Worm (Caenorhabditis elegans) whole organism, young adult: Measurements from ENCODE around the gene F46F5.8.

ENCODE experiments used
- B0035.1 ChIP-seq: sonication (generic microtip); optimal IDR thresholded peaks from 2 replicates; lab custom pipeline; 2016; ENCODE audit warnings: missing genetic modification characterization, mild to moderate bottlenecking, missing compliant biosample characterization, missing genotype, missing genetic modification reagents
- B0261.1 ChIP-seq: sonication (generic microtip); optimal IDR thresholded peaks from 2 replicates; lab custom pipeline; 2016; ENCODE audit warnings: mild to moderate bottlenecking, missing genetic modification characterization, moderate library complexity, missing compliant biosample characterization
- B0336.3 ChIP-seq: fragments of 200-800 bp; sonication (Bioruptor generic); IDR thresholded peaks from 2 replicates; pipeline ENCODE4 v1.3.6; 2022; ENCODE audit warnings: missing genetic modification characterization, missing compliant biosample characterization
- C17E4.6 ChIP-seq: fragments of 200-800 bp; sonication (Bioruptor generic); IDR thresholded peaks from 2 replicates; pipeline ENCODE4 v1.3.6; 2022; ENCODE audit warnings: missing genetic modification reagents, missing genetic modification characterization, missing compliant biosample characterization
- F33H1.4 ChIP-seq: fragments of 200-800 bp; sonication (Bioruptor generic); IDR thresholded peaks from 2 replicates; pipeline ENCODE4 v1.3.6; 2022; ENCODE audit warnings: missing genetic modification reagents, missing genetic modification characterization, missing compliant biosample characterization
- F39B2.1 ChIP-seq: fragments of 200-800 bp; sonication (Bioruptor generic); IDR thresholded peaks from 2 replicates; pipeline ENCODE4 v1.3.6; 2022; ENCODE audit warnings: missing genetic modification reagents, missing genetic modification characterization, missing compliant biosample characterization
- F49E8.2 ChIP-seq: sonication (generic microtip); optimal IDR thresholded peaks from 3 replicates; lab custom pipeline; 2017; ENCODE audit warnings: missing genetic modification characterization, mild to moderate bottlenecking, missing compliant biosample characterization, antibody characterized with exemption, moderate library complexity; ENCODE audit not compliant: insufficient read depth
- F52B5.7 ChIP-seq: sonication (generic microtip); optimal IDR thresholded peaks from 2 replicates; lab custom pipeline; 2016; ENCODE audit warnings: mild to moderate bottlenecking, missing genetic modification characterization, missing compliant biosample characterization
- K12H6.12 ChIP-seq: fragments of 200-800 bp; sonication (Bioruptor generic); optimal IDR thresholded peaks from 2 replicates; lab custom pipeline; 2018; ENCODE audit warnings: mild to moderate bottlenecking, missing genetic modification characterization, missing compliant biosample characterization
- T26A5.8 ChIP-seq: sonication (generic microtip); optimal IDR thresholded peaks from 2 replicates; lab custom pipeline; 2016; ENCODE audit warnings: missing genetic modification characterization, missing compliant biosample characterization
- Y53F4B.3 ChIP-seq: fragments of 200-800 bp; sonication (Bioruptor generic); IDR thresholded peaks from 2 replicates; pipeline ENCODE4 v1.3.6; 2022; ENCODE audit warnings: missing genetic modification reagents, missing genetic modification characterization, missing compliant biosample characterization
- aptf-3 ChIP-seq: fragments of 200-800 bp; sonication (Bioruptor generic); IDR thresholded peaks from 2 replicates; pipeline ENCODE4 v1.3.6; 2022; ENCODE audit warnings: missing genetic modification characterization, missing compliant biosample characterization
- attf-3 ChIP-seq: fragments of 200-800 bp; sonication (Bioruptor generic); conservative IDR thresholded peaks from 2 replicates; pipeline ENCODE4 v1.3.6; 2022; ENCODE audit warnings: missing genetic modification reagents, missing genetic modification characterization, missing compliant biosample characterization
- attf-5 ChIP-seq: fragments of 200-800 bp; sonication (Bioruptor generic); optimal IDR thresholded peaks from 2 replicates; lab custom pipeline; 2018; ENCODE audit warnings: mild to moderate bottlenecking, missing genetic modification characterization, missing compliant biosample characterization
- ccch-3 ChIP-seq: fragments of 200-800 bp; sonication (Bioruptor generic); optimal IDR thresholded peaks from 2 replicates; lab custom pipeline; 2018; ENCODE audit warnings: mild to moderate bottlenecking, missing genetic modification characterization, missing compliant biosample characterization
- ceh-27 ChIP-seq: fragments of 200-800 bp; sonication (Bioruptor generic); optimal IDR thresholded peaks from 2 replicates; lab custom pipeline; 2018; ENCODE audit warnings: mild to moderate bottlenecking, missing genetic modification characterization, moderate library complexity, missing compliant biosample characterization
- ceh-40 ChIP-seq: fragments of 200-800 bp; sonication (Bioruptor generic); IDR thresholded peaks from 2 replicates; pipeline ENCODE4 v1.3.6; 2022; ENCODE audit warnings: missing genetic modification characterization, missing compliant biosample characterization
- dpff-1 ChIP-seq: sonication (generic microtip); optimal IDR thresholded peaks from 2 replicates; lab custom pipeline; 2017; ENCODE audit warnings: mild to moderate bottlenecking, missing genetic modification characterization, missing compliant biosample characterization
- egl-44 ChIP-seq: fragments of 200-800 bp; sonication (Bioruptor generic); IDR thresholded peaks from 2 replicates; pipeline ENCODE4 v1.3.6; 2022; ENCODE audit warnings: missing genetic modification reagents, missing genetic modification characterization, missing compliant biosample characterization
- egrh-3 ChIP-seq: fragments of 200-800 bp; sonication (Bioruptor generic); IDR thresholded peaks from 2 replicates; pipeline ENCODE4 v1.3.6; 2022; ENCODE audit warnings: missing genetic modification reagents, missing genetic modification characterization, missing compliant biosample characterization
- ekl-4 ChIP-seq: fragments of 200-800 bp; sonication (Bioruptor generic); IDR thresholded peaks from 2 replicates; pipeline ENCODE4 v1.3.6; 2022; ENCODE audit warnings: missing genetic modification reagents, missing genetic modification characterization, missing compliant biosample characterization
- fkh-3 ChIP-seq: sonication (generic microtip); optimal IDR thresholded peaks from 2 replicates; lab custom pipeline; 2016; ENCODE audit warnings: mild to moderate bottlenecking, missing genetic modification characterization, missing compliant biosample characterization
- hmg-1.2 ChIP-seq: fragments of 200-800 bp; sonication (Bioruptor generic); IDR thresholded peaks from 2 replicates; pipeline ENCODE4 v1.3.6; 2022; ENCODE audit warnings: missing genetic modification reagents, missing genetic modification characterization, missing compliant biosample characterization
- hmg-20 ChIP-seq: fragments of 200-800 bp; sonication (Bioruptor generic); IDR thresholded peaks from 2 replicates; pipeline ENCODE4 v1.3.6; 2022; ENCODE audit warnings: missing genetic modification reagents, missing genetic modification characterization, missing compliant biosample characterization
- hsf-1 ChIP-seq: fragments of 200-800 bp; sonication (Bioruptor generic); IDR thresholded peaks from 2 replicates; pipeline ENCODE4 v1.3.6; 2022; ENCODE audit warnings: missing genetic modification reagents, missing genetic modification characterization, missing compliant biosample characterization
- lin-35 ChIP-seq, 3 experiments: fragments of 150-350 bp in 2 of 3; sonication (generic microtip) in 1 of 3; optimal IDR thresholded peaks; 2 replicates each; lab custom pipeline; 2014 to 2018; ENCODE audit warnings: missing biosample characterization in 3 of 3, missing genetic modification characterization in 3 of 3, missing genetic modification reagents in 3 of 3
- lir-1 ChIP-seq: fragments of 200-800 bp; sonication (Bioruptor generic); conservative IDR thresholded peaks from 2 replicates; pipeline ENCODE4 v1.3.6; 2022; ENCODE audit warnings: missing genetic modification reagents, missing genetic modification characterization, missing compliant biosample characterization
- madf-10 ChIP-seq: sonication (generic microtip); optimal IDR thresholded peaks from 2 replicates; lab custom pipeline; 2016; ENCODE audit warnings: mild to moderate bottlenecking, missing genetic modification characterization, missing compliant biosample characterization
- madf-3 ChIP-seq: fragments of 200-800 bp; sonication (Bioruptor generic); IDR thresholded peaks from 2 replicates; pipeline ENCODE4 v1.3.6; 2022; ENCODE audit warnings: missing genetic modification reagents, missing genetic modification characterization, missing compliant biosample characterization
- madf-6 ChIP-seq: fragments of 200-800 bp; sonication (Bioruptor generic); IDR thresholded peaks from 2 replicates; pipeline ENCODE4 v1.3.6; 2022; ENCODE audit warnings: missing genetic modification reagents, missing genetic modification characterization, missing compliant biosample characterization
- madf-8 ChIP-seq: fragments of 200-800 bp; sonication (Bioruptor generic); conservative IDR thresholded peaks from 2 replicates; pipeline ENCODE4 v1.3.6; 2022; ENCODE audit warnings: missing genetic modification reagents, missing genetic modification characterization, missing compliant biosample characterization
- mel-28 ChIP-seq: sonication (generic microtip); optimal IDR thresholded peaks from 2 replicates; lab custom pipeline; 2016; ENCODE audit warnings: borderline replicate concordance, mild to moderate bottlenecking, missing genetic modification characterization, missing compliant biosample characterization
- nfya-1 ChIP-seq: sonication (generic microtip); optimal IDR thresholded peaks from 2 replicates; lab custom pipeline; 2017; ENCODE audit warnings: antibody characterized with exemption, missing compliant biosample characterization, missing genetic modification characterization, borderline replicate concordance; ENCODE audit not compliant: insufficient read depth
- nfyb-1 ChIP-seq: fragments of 200-800 bp; sonication (Bioruptor generic); IDR thresholded peaks from 2 replicates; pipeline ENCODE4 v1.3.6; 2022; ENCODE audit warnings: missing genetic modification reagents, missing genetic modification characterization, missing compliant biosample characterization
- nhr-90 ChIP-seq: sonication (generic microtip); optimal IDR thresholded peaks from 2 replicates; lab custom pipeline; 2016; ENCODE audit warnings: missing genotype, mild to moderate bottlenecking, missing genetic modification characterization, missing compliant biosample characterization
- pbrm-1 ChIP-seq: fragments of 200-800 bp; sonication (Bioruptor generic); IDR thresholded peaks from 2 replicates; pipeline ENCODE4 v1.3.6; 2022; ENCODE audit warnings: missing genetic modification reagents, missing genetic modification characterization, missing compliant biosample characterization
- pha-4 ChIP-seq: fragments of 150-350 bp; sonication (generic microtip); optimal IDR thresholded peaks from 2 replicates; lab custom pipeline; 2014; ENCODE audit warnings: missing biosample characterization, missing genetic modification reagents, missing genetic modification characterization
- snpc-1.1 ChIP-seq: sonication (generic microtip); optimal IDR thresholded peaks from 2 replicates; lab custom pipeline; 2017; ENCODE audit warnings: missing genetic modification characterization, mild to moderate bottlenecking, missing compliant biosample characterization, antibody characterized with exemption, moderate library complexity, missing genotype, missing genetic modification reagents; ENCODE audit not compliant: insufficient read depth
- somi-1 ChIP-seq: fragments of 200-800 bp; sonication (Bioruptor generic); optimal IDR thresholded peaks from 2 replicates; lab custom pipeline; 2018; ENCODE audit warnings: mild to moderate bottlenecking, missing genetic modification characterization, missing compliant biosample characterization
- unc-130 ChIP-seq: sonication (generic microtip); optimal IDR thresholded peaks from 2 replicates; lab custom pipeline; 2016; ENCODE audit warnings: missing genetic modification reagents, missing genetic modification characterization, missing compliant biosample characterization
- zfh-2 ChIP-seq: fragments of 200-800 bp; sonication (Bioruptor generic); conservative IDR thresholded peaks from 2 replicates; pipeline ENCODE4 v1.3.6; 2022; ENCODE audit warnings: missing genetic modification reagents, missing genetic modification characterization, missing compliant biosample characterization
- ztf-25 ChIP-seq: fragments of 200-800 bp; sonication (Bioruptor generic); IDR thresholded peaks from 2 replicates; pipeline ENCODE4 v1.3.6; 2022; ENCODE audit warnings: missing genetic modification reagents, missing genetic modification characterization, missing compliant biosample characterization

Gene F46F5.8

ce11 chrII:786938-787337 is 34.5 kb downstream of the F46F5.8 start, which contains the start of gene F46F5.16:
TSS of gene F46F5.16 (plus strand) at chrII:787238.
- TF ChIP-seq lin-35 (GFP tag; optimal IDR thresholded peaks at IDR 0.05; lab: Kevin White, UChicago), result no peak

DNA sequence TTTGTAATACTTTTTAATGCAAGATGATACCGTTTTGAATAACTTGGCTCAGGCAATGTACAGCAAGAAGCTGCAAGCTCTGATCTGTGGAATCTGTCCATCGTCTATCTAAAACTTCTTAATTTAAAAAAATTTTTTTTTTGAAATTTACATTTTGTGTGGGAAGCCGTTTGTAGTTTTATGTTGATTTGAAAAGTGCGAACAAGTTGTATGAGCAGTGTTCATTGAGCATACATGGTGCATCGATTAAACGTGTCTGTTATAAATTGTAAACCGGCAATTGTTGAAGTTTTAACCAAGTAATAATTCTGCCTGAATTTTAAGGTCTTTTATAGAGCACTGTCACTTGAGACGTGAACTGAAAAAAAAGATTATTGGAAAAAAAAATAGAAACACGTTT is 37.9 kb downstream of the F46F5.8 start, which contains the start of gene Y39F10A.6:
Gene Y39F10A.6, minus strand, starts transcription at position 101 of the 400 bp plus-strand sequence.
- TF ChIP-seq nhr-90 (tag; lab: Kevin White, UChicago) (no peak), ceh-27 (GFP tag; lab: Kevin White, UChicago) (no peak), ztf-25 (GFP tag; lab: Robert Waterston, UW) (no peak), pha-4 (tag; lab: Kevin White, UChicago) (no peak)

DNA sequence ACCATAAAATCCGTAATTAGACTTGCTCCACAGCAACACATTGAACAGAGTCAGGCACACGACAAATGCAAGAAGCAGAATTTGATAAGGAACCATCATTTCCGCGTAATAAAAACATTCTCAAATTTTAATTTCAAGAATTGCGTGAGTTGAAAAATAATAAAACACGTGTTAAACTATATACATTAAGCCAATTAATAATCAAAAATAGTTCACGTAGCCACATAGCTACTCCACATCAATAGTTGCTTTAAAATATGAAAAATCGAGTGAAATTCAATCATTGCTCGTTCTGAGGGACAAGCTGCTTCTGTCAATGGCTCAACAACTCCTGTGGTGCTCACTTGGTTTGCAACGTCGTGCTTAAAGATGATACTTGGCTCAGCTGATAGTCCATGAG is 38.5 kb downstream of the F46F5.8 start, which contains the start of gene Y39F10A.3:
Gene Y39F10A.3, minus strand, starts transcription at position 101 of the 400 bp plus-strand sequence.
- TF ChIP-seq unc-130 (GFP tag; lab: Kevin White, UChicago), result no peak
- TF ChIP-seq madf-3, result no peak
- TF ChIP-seq F52B5.7 (tag; lab: Kevin White, UChicago), result no peak
- no peak for TF ChIP-seq hsf-1
- TF ChIP-seq egl-44 (GFP tag; lab: Robert Waterston, UW), result no peak
- TF ChIP-seq ekl-4 (GFP tag; lab: Robert Waterston, UW), result no peak
- TF ChIP-seq ccch-3 (GFP tag; lab: Kevin White, UChicago), result no peak

DNA sequence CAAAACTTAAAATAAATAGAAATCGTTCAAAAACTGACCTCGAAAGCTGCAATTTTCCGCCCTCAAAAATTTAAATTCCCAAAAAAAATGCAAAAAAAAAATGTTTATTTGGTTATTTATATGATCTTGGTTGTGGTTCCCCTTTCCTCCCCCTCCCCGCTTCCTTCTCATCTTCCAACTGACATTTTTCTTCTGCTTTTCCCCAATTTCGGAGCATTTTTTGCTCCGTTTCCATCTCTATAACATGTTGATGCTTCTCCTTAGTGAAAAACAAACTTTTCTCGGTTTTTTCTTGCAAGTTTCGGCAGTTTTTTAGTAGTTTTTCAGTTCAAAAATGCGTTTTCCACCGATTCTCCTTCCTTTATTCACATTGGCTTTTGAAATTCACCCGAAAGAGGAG is 46.4 kb downstream of the F46F5.8 start, which contains the start of gene Y39F10A.1:
Gene Y39F10A.1, plus strand, starts transcription at position 301 of the 400 bp plus-strand sequence.
- no peak for TF ChIP-seq madf-6 (GFP tag; lab: Robert Waterston, UW)
- TF ChIP-seq madf-8 (GFP tag; lab: Robert Waterston, UW), result no peak
- no peak for TF ChIP-seq madf-10
- no peak for TF ChIP-seq egrh-3 (GFP tag; lab: Robert Waterston, UW)
- no peak for TF ChIP-seq Y53F4B.3
- TF ChIP-seq ekl-4 (GFP tag; lab: Robert Waterston, UW), result no peak
- no peak for TF ChIP-seq egl-44 (GFP tag; lab: Robert Waterston, UW)
- TF ChIP-seq lir-1 (GFP tag; lab: Robert Waterston, UW), result no peak
- no peak for TF ChIP-seq F49E8.2
- TF ChIP-seq B0035.1 (tag; lab: Kevin White, UChicago), result no peak
- TF ChIP-seq mel-28, result no peak
- no peak for TF ChIP-seq ccch-3 (GFP tag; lab: Kevin White, UChicago)
- no peak for TF ChIP-seq ceh-40 (GFP tag; lab: Robert Waterston, UW)
- TF ChIP-seq zfh-2 (GFP tag; lab: Robert Waterston, UW), result no peak
- TF ChIP-seq nfya-1 (tag; lab: Kevin White, UChicago), result no peak
- no peak for TF ChIP-seq snpc-1.1 (tag; lab: Kevin White, UChicago)
- no peak for TF ChIP-seq dpff-1 (tag; lab: Kevin White, UChicago)

DNA sequence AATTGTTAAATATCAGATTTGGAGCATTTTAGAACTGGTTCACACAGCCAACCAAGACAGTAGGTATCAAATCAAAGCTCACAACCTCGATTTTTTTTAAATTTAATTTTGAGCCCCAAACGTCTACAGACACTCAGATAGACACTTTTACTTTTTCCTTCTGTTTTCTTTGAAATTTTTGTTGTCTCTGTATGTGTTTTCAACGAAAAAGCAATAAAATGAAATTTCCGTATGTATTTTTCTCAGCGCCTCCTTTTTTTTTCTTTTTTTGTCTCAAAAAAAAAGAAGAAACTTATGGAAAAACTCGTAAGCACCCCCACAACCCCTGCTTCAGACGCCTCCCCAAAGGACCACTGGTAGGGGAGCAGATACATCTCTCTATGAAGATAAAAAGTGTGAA is 47.6 kb downstream of the F46F5.8 start:
- no peak for TF ChIP-seq attf-3 (GFP tag; lab: Robert Waterston, UW)
- TF ChIP-seq fkh-3 (tag; lab: Kevin White, UChicago), result no peak
- TF ChIP-seq F39B2.1 (GFP tag; lab: Robert Waterston, UW), result no peak
- no peak for TF ChIP-seq B0261.1 (tag; lab: Kevin White, UChicago)
- TF ChIP-seq pbrm-1 (GFP tag; lab: Robert Waterston, UW), result no peak
- TF ChIP-seq hmg-1.2 (GFP tag; lab: Robert Waterston, UW), result no peak
- no peak for TF ChIP-seq lir-1 (GFP tag; lab: Robert Waterston, UW)
- no peak for TF ChIP-seq B0336.3 (GFP tag; lab: Robert Waterston, UW)
- no peak for TF ChIP-seq attf-5
- no peak for TF ChIP-seq C17E4.6 (GFP tag; lab: Robert Waterston, UW)
- no peak for TF ChIP-seq F33H1.4 (GFP tag; lab: Robert Waterston, UW)
- TF ChIP-seq zfh-2 (GFP tag; lab: Robert Waterston, UW), result no peak
- TF ChIP-seq madf-3, result no peak
- no peak for TF ChIP-seq nfyb-1 (GFP tag; lab: Robert Waterston, UW)
- TF ChIP-seq madf-8 (GFP tag; lab: Robert Waterston, UW), result no peak
- TF ChIP-seq T26A5.8 (tag; lab: Kevin White, UChicago), result no peak
- TF ChIP-seq hmg-20 (GFP tag; lab: Robert Waterston, UW), result no peak
- no peak for TF ChIP-seq K12H6.12 (tag; lab: Kevin White, UChicago)
- TF ChIP-seq somi-1, result no peak
- no peak for TF ChIP-seq aptf-3 (GFP tag; lab: Robert Waterston, UW)
